Fruit fly (Drosophila melanogaster) whole organism, adult: Measurements from ENCODE around the gene CG12171.

ENCODE experiments used
- CG11617 ChIP-seq: fragments of 200-800 bp; sonication (Bioruptor generic); optimal IDR thresholded peaks from 2 replicates; lab custom pipeline; 2017; ENCODE audit warnings: mild to moderate bottlenecking, missing biosample characterization, missing genetic modification reagents, missing genetic modification characterization
- CG33017 ChIP-seq: fragments of 200-800 bp; sonication (Bioruptor generic); optimal IDR thresholded peaks from 2 replicates; lab custom pipeline; 2018; ENCODE audit warnings: missing biosample characterization, mild to moderate bottlenecking, missing genetic modification characterization, moderate library complexity
- CG5204 ChIP-seq: fragments of 200-800 bp; sonication (Bioruptor generic); optimal IDR thresholded peaks from 2 replicates; lab custom pipeline; 2016; ENCODE audit warnings: missing biosample characterization, missing genetic modification characterization
- CG7045 ChIP-seq: fragments of 200-800 bp; sonication (Bioruptor generic); optimal IDR thresholded peaks from 2 replicates; lab custom pipeline; 2017; ENCODE audit warnings: missing biosample characterization, mild to moderate bottlenecking, missing genetic modification characterization
- CG7101 ChIP-seq: fragments of 200-800 bp; sonication (Bioruptor generic); optimal IDR thresholded peaks from 2 replicates; lab custom pipeline; 2018; ENCODE audit warnings: missing biosample characterization, mild to moderate bottlenecking, missing genetic modification characterization, moderate library complexity
- Clk ChIP-seq: fragments of 200-800 bp; sonication (Bioruptor generic); optimal IDR thresholded peaks from 2 replicates; lab custom pipeline; 2017; ENCODE audit warnings: missing biosample characterization, missing genetic modification characterization
- Hr96 ChIP-seq: fragments of 200-800 bp; sonication (Bioruptor generic); optimal IDR thresholded peaks from 2 replicates; lab custom pipeline; 2016; ENCODE audit warnings: missing biosample characterization, missing genetic modification characterization
- Mnt ChIP-seq: fragments of 200-800 bp; sonication (Bioruptor generic); optimal IDR thresholded peaks from 2 replicates; lab custom pipeline; 2016; ENCODE audit warnings: missing biosample characterization, mild to moderate bottlenecking, missing genetic modification characterization
- bab1 ChIP-seq: fragments of 200-800 bp; sonication (Bioruptor generic); optimal IDR thresholded peaks from 3 replicates; lab custom pipeline; 2019; ENCODE audit warnings: missing biosample characterization, mild to moderate bottlenecking, missing genetic modification characterization, moderate library complexity
- cic ChIP-seq: fragments of 200-800 bp; sonication (Bioruptor generic); optimal IDR thresholded peaks from 2 replicates; lab custom pipeline; 2017; ENCODE audit warnings: missing biosample characterization, mild to moderate bottlenecking, missing genetic modification characterization, moderate library complexity
- cnc ChIP-seq, 2 experiments: fragments of >200 bp; optimal IDR thresholded peaks; 2 replicates each; lab custom pipeline; 2017
- kay ChIP-seq: fragments of 200-800 bp; sonication (Bioruptor generic); peaks from one replicate; lab custom pipeline; 2016; ENCODE audit warnings: missing biosample characterization, missing genetic modification characterization, borderline replicate concordance
- ovo ChIP-seq: fragments of 200-800 bp; sonication (Bioruptor generic); optimal IDR thresholded peaks from 2 replicates; lab custom pipeline; 2016; ENCODE audit warnings: missing biosample characterization, missing genetic modification characterization
- pad ChIP-seq: fragments of 200-800 bp; sonication (Bioruptor generic); optimal IDR thresholded peaks from 3 replicates; lab custom pipeline; 2017; ENCODE audit warnings: missing biosample characterization, missing genetic modification characterization, mild to moderate bottlenecking, moderate library complexity, missing genetic modification reagents

- TF ChIP-seq ovo (no peak), CG7101 (tag; lab: Kevin White, UChicago) (no peak), cnc (optimal IDR thresholded peaks at IDR 0.05; lab: Kevin White, UChicago) (no peak), CG11617 (GFP tag; lab: Kevin White, UChicago) (no peak), kay (GFP tag; lab: Kevin White, UChicago) (no peak), CG7045 (no peak), Hr96 (GFP tag; lab: Kevin White, UChicago) (no peak), Mnt (no peak), cic (peak; percentile 48), pad (no peak), Clk (GFP tag; lab: Kevin White, UChicago) (no peak), CG33017 (tag; lab: Kevin White, UChicago) (no peak), CG5204 (GFP tag; lab: Kevin White, UChicago) (no peak), bab1 (GFP tag; lab: Kevin White, UChicago) (no peak)
Measured at dm6 chr3R:5653887-5654286, 20.5 kb downstream of the CG12171 start.
